Worm (Caenorhabditis elegans): ENCODE data around the gene B0334.20.

DNA sequence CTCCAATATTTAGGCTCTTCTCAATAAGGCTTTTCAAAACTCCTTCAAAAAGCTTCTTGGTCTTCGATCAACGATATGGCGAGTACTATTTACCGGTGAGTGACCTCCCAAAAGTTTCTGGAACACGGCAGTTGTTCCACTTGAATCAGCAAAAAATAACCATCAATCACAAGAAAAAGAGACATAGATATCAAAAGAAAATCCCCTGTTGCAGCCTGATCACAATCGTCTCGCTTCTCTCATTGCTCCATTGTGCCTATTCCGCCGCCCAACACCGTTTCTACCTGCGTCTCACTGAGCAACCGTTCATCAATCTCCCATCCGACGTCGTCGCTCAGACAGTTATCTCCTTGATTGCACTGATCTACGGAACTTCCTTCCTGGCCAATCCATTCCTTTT, 3.5 kb downstream of the B0334.20 start, which contains the start of gene emc-5:
- no peak for TF ChIP-seq tbx-7 (tag; optimal IDR thresholded peaks at IDR 0.05)
- no peak for TF ChIP-seq lin-11 (tag; optimal IDR thresholded peaks at IDR 0.05)
- no peak for TF ChIP-seq elt-2 (tag; optimal IDR thresholded peaks at IDR 0.05)
- TF ChIP-seq pqm-1 (tag; optimal IDR thresholded peaks at IDR 0.05): no peak
- no peak for TF ChIP-seq dve-1 (tag; optimal IDR thresholded peaks at IDR 0.05)
- TF ChIP-seq ref-2 (tag; optimal IDR thresholded peaks at IDR 0.05): no peak
- no peak for TF ChIP-seq dmd-4 (tag; optimal IDR thresholded peaks at IDR 0.05; ENCODE audit: borderline replicate concordance)
